Worm (Caenorhabditis elegans): ENCODE data around the gene C31E10.5.

C31E10.5 gene

ce11 chrX:13945090-13945489, 50.5 kb downstream of the C31E10.5 start:
- TF ChIP-seq pha-4 (tag; optimal IDR thresholded peaks at IDR 0.05) (peak; percentile 73), ces-1 (GFP tag; optimal IDR thresholded peaks at IDR 0.05) (peak; percentile 33), ham-2 (GFP tag; optimal IDR thresholded peaks at IDR 0.05) (no peak)

- TF ChIP-seq sptf-1 (tag; optimal IDR thresholded peaks at IDR 0.05) (no peak), elt-1 (tag; optimal IDR thresholded peaks at IDR 0.05; ENCODE audit: borderline replicate concordance, insufficient read depth) (no peak), lin-13 (tag; optimal IDR thresholded peaks at IDR 0.05) (no peak), ces-1 (GFP tag; optimal IDR thresholded peaks at IDR 0.05) (peak; percentile 98), mep-1 (tag; optimal IDR thresholded peaks at IDR 0.05) (peak; percentile 9), cnd-1 (tag; optimal IDR thresholded peaks at IDR 0.05) (peak; percentile 18), snpc-4 (tag; optimal IDR thresholded peaks at IDR 0.05) (no peak)
Observed at ce11 chrX:13944184-13944583, 51.5 kb downstream of the C31E10.5 start.

- TF ChIP-seq ceh-83 (GFP tag; optimal IDR thresholded peaks at IDR 0.05) (no peak), pha-4 (tag; optimal IDR thresholded peaks at IDR 0.05) (no peak), lsy-2 (tag; optimal IDR thresholded peaks at IDR 0.05) (no peak), sem-2 (GFP tag; optimal IDR thresholded peaks at IDR 0.05) (no peak), mls-2 (tag; optimal IDR thresholded peaks at IDR 0.05) (no peak), ces-1 (GFP tag; optimal IDR thresholded peaks at IDR 0.05) (no peak), ceh-39 (tag; optimal IDR thresholded peaks at IDR 0.05) (no peak), M03D4.4 (tag; optimal IDR thresholded peaks at IDR 0.05) (no peak), elt-1 (tag; optimal IDR thresholded peaks at IDR 0.05; ENCODE audit: borderline replicate concordance, insufficient read depth) (no peak), drap-1 (GFP tag; optimal IDR thresholded peaks at IDR 0.05) (no peak), mep-1 (tag; optimal IDR thresholded peaks at IDR 0.05) (no peak)
Observed at ce11 chrX:13941865-13942264, 53.8 kb downstream of the C31E10.5 start.

Data from whole organism, mixed stage, embryonic.